Worm (Caenorhabditis elegans): ENCODE measurements around the gene klp-19.

The klp-19 gene

ce11 chrIII:13339672-13340071 lies 32.6 kb upstream of the klp-19 start, which contains the start of gene F53A2.3:
TSS of gene F53A2.3 (minus strand) at chrIII:13339772.
- TF ChIP-seq snpc-1.3 (tag; optimal IDR thresholded peaks at IDR 0.05; ENCODE audit: insufficient read depth) = no peak
- no peak for TF ChIP-seq snpc-4 (GFP tag; optimal IDR thresholded peaks at IDR 0.05)
- no peak for TF ChIP-seq snpc-4 (tag; optimal IDR thresholded peaks at IDR 0.05)
- no peak for TF ChIP-seq F33H1.4 (GFP tag; IDR thresholded peaks at IDR 0.05)
- TF ChIP-seq hrde-1 (tag; optimal IDR thresholded peaks at IDR 0.05; ENCODE audit: borderline replicate concordance) = no peak
- TF ChIP-seq tbp1 (GFP tag; optimal IDR thresholded peaks at IDR 0.05) = no peak
- no peak for TF ChIP-seq die-1 (tag; optimal IDR thresholded peaks at IDR 0.05)
- no peak for TF ChIP-seq attf-3 (GFP tag; conservative IDR thresholded peaks at IDR 0.05)
- TF ChIP-seq F23B12.7 (tag; optimal IDR thresholded peaks at IDR 0.05; ENCODE audit: insufficient read depth) = no peak
- TF ChIP-seq F55B11.4 (tag; optimal IDR thresholded peaks at IDR 0.05; ENCODE audit: borderline replicate concordance, insufficient read depth) = no peak
- no peak for TF ChIP-seq ztf-26 (tag; optimal IDR thresholded peaks at IDR 0.05)
- TF ChIP-seq tbx-9 (tag; optimal IDR thresholded peaks at IDR 0.05; ENCODE audit: borderline replicate concordance) = no peak
- no peak for TF ChIP-seq T26A5.8 (tag; optimal IDR thresholded peaks at IDR 0.05)
- TF ChIP-seq cebp-2 (GFP tag; IDR thresholded peaks at IDR 0.05) = no peak

ce11 chrIII:13333754-13334153 lies 26.7 kb upstream of the klp-19 start, which contains the start of gene sdz-20:
TSS of gene sdz-20 (plus strand) at chrIII:13334054.
- TF ChIP-seq die-1 (tag; optimal IDR thresholded peaks at IDR 0.05) (no peak), mel-28 (tag; optimal IDR thresholded peaks at IDR 0.05; ENCODE audit: borderline replicate concordance) (no peak), ceh-91 (GFP tag; IDR thresholded peaks at IDR 0.05) (no peak), xnd-1 (tag; optimal IDR thresholded peaks at IDR 0.05) (no peak), bed-2 (GFP tag; IDR thresholded peaks at IDR 0.05) (no peak), F22D6.2 (tag; optimal IDR thresholded peaks at IDR 0.05) (no peak), aptf-2 (GFP tag; conservative IDR thresholded peaks at IDR 0.05) (no peak)

ce11 chrIII:13328911-13329310 lies 21.9 kb upstream of the klp-19 start:
- TF ChIP-seq tlf-1 (GFP tag; optimal IDR thresholded peaks at IDR 0.05) (no peak), F49E8.2 (tag; optimal IDR thresholded peaks at IDR 0.05; ENCODE audit: insufficient read depth) (no peak), F22D6.2 (tag; optimal IDR thresholded peaks at IDR 0.05) (no peak), nhr-179 (tag; optimal IDR thresholded peaks at IDR 0.05) (no peak), snpc-1.3 (tag; optimal IDR thresholded peaks at IDR 0.05; ENCODE audit: insufficient read depth) (no peak), F52B5.7 (tag; optimal IDR thresholded peaks at IDR 0.05) (no peak), somi-1 (GFP tag; optimal IDR thresholded peaks at IDR 0.05) (no peak), sdz-38 (tag; optimal IDR thresholded peaks at IDR 0.05) (no peak), ceh-27 (GFP tag; optimal IDR thresholded peaks at IDR 0.05) (no peak), gei-17 (GFP tag; optimal IDR thresholded peaks at IDR 0.05) (no peak), B0035.1 (tag; optimal IDR thresholded peaks at IDR 0.05) (no peak), bed-2 (GFP tag; IDR thresholded peaks at IDR 0.05) (no peak), T26A5.8 (tag; optimal IDR thresholded peaks at IDR 0.05) (no peak), attf-6 (GFP tag; IDR thresholded peaks at IDR 0.05) (no peak)

- TF ChIP-seq dpff-1 (tag; optimal IDR thresholded peaks at IDR 0.05) (no peak), pha-4 (tag; optimal IDR thresholded peaks at IDR 0.05) (no peak), ceh-27 (GFP tag; optimal IDR thresholded peaks at IDR 0.05) (no peak), B0261.1 (tag; optimal IDR thresholded peaks at IDR 0.05) (no peak), ztf-26 (tag; optimal IDR thresholded peaks at IDR 0.05) (no peak), lin-35 (GFP tag; optimal IDR thresholded peaks at IDR 0.05) (no peak), repo-1 (tag; optimal IDR thresholded peaks at IDR 0.05) (no peak), nhr-179 (tag; optimal IDR thresholded peaks at IDR 0.05) (no peak), cebp-1 (GFP tag; IDR thresholded peaks at IDR 0.05) (no peak), cebp-1 (tag; optimal IDR thresholded peaks at IDR 0.05) (no peak)
Measured at ce11 chrIII:13324739-13325138, 17.7 kb upstream of the klp-19 start, which contains the start of gene F53A2.1. TSS of gene F53A2.1 (minus strand) at chrIII:13324839.

All from whole organism, young adult.